Worm (Caenorhabditis elegans): ENCODE results near the gene ints-9.

- TF ChIP-seq egl-27 (tag; optimal IDR thresholded peaks at IDR 0.05) (no peak), blmp-1 (tag; optimal IDR thresholded peaks at IDR 0.05; ENCODE audit: insufficient read depth) (no peak), ztf-11 (tag; optimal IDR thresholded peaks at IDR 0.05) (no peak), ama-1 (optimal IDR thresholded peaks at IDR 0.05) (no peak), zag-1 (tag; optimal IDR thresholded peaks at IDR 0.05) (no peak), nhr-12 (tag; optimal IDR thresholded peaks at IDR 0.05) (no peak), fos-1 (tag; optimal IDR thresholded peaks at IDR 0.05) (no peak), elt-3 (tag; optimal IDR thresholded peaks at IDR 0.05) (no peak), nhr-77 (tag; optimal IDR thresholded peaks at IDR 0.05) (no peak), mdl-1 (tag; optimal IDR thresholded peaks at IDR 0.05) (no peak), sma-3 (GFP tag; optimal IDR thresholded peaks at IDR 0.05) (no peak), gmeb-1 (tag; optimal IDR thresholded peaks at IDR 0.05) (no peak), lin-13 (GFP tag; optimal IDR thresholded peaks at IDR 0.05) (no peak), dmd-4 (tag; optimal IDR thresholded peaks at IDR 0.05) (no peak)
Observed at ce11 chrV:7529840-7530239, 45.8 kb upstream of the ints-9 start, which contains the start of gene swt-2.
